Fruit fly (Drosophila melanogaster): ENCODE results near the gene Pex12.

Gene Pex12

DNA sequence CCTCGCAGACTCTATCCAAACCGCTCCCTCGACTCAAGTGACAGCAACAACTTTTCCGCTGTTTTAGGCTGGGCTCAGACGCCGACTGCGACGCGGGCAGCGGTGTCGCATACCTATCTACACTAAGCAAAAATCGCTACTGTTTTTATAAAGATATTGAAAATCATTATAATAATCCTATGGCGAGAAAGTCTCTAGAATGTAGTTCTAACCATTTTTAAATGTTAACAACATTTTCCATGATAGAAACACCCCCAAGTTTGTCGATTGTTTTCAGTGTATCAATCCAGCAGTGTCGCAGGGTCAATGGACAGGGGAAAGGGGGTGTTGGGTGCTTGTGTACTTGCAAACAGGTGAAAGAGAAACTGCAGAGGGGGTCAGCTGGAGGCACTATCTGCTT lies 50.1 kb downstream of the Pex12 start (continued):
- TF ChIP-seq CG3726 (GFP tag; IDR thresholded peaks at IDR 0.05), result peak; percentile 92
- peak; percentile 92 for TF ChIP-seq CG1792 (GFP tag; optimal IDR thresholded peaks at IDR 0.05)
- peak; percentile 96 for TF ChIP-seq ase (GFP tag; IDR thresholded peaks at IDR 0.05)
- TF ChIP-seq pho (GFP tag; optimal IDR thresholded peaks at IDR 0.05), result peak; percentile 96
- peak; percentile 95 for TF ChIP-seq ap (GFP tag; IDR thresholded peaks at IDR 0.05)
- TF ChIP-seq dmrt99B (tag; optimal IDR thresholded peaks at IDR 0.05), result peak; percentile 98
- peak; percentile 93 for TF ChIP-seq CG8290 (GFP tag; optimal IDR thresholded peaks at IDR 0.05)
- peak; percentile 70 to 98 for TF ChIP-seq CG8290 (tag; optimal IDR thresholded peaks at IDR 0.05)
- peak; percentile 43 for TF ChIP-seq Kr (GFP tag; optimal IDR thresholded peaks at IDR 0.05)
- peak; percentile 63 for TF ChIP-seq Dip2 (GFP tag; IDR thresholded peaks at IDR 0.05)
- peak; percentile 78 for TF ChIP-seq CG15073 (GFP tag; optimal IDR thresholded peaks at IDR 0.05)
- TF ChIP-seq CG7786 (GFP tag; optimal IDR thresholded peaks at IDR 0.05), result peak; percentile 94
- peak; percentile 96 for TF ChIP-seq seq (GFP tag; IDR thresholded peaks at IDR 0.05)
- peak; percentile 83 for TF ChIP-seq zf30C (GFP tag; optimal IDR thresholded peaks at IDR 0.05)
- TF ChIP-seq nmo (GFP tag; optimal IDR thresholded peaks at IDR 0.05), result peak; percentile 96
- peak; percentile 96 for TF ChIP-seq CG13424 (tag; optimal IDR thresholded peaks at IDR 0.05)
- peak; percentile 92 for TF ChIP-seq psq (GFP tag; optimal IDR thresholded peaks at IDR 0.05)
- TF ChIP-seq unc-4 (GFP tag; IDR thresholded peaks at IDR 0.05; ENCODE audit: partially characterized antibody), result no peak
- TF ChIP-seq hbn (GFP tag; IDR thresholded peaks at IDR 0.05; ENCODE audit: partially characterized antibody), result no peak
- TF ChIP-seq CG11093 (GFP tag; IDR thresholded peaks at IDR 0.05), result peak; percentile 91
- TF ChIP-seq CG9876 (GFP tag; optimal IDR thresholded peaks at IDR 0.05), result peak; percentile 86
- TF ChIP-seq Ravus (GFP tag; IDR thresholded peaks at IDR 0.05), result peak; percentile 92
- peak; percentile 94 for TF ChIP-seq ERR (GFP tag; optimal IDR thresholded peaks at IDR 0.05)
- peak; percentile 95 for TF ChIP-seq CG12155 (GFP tag; optimal IDR thresholded peaks at IDR 0.05)
- TF ChIP-seq Hr3 (GFP tag; optimal IDR thresholded peaks at IDR 0.05), result peak; percentile 95
- peak; percentile 83 for TF ChIP-seq CG11560 (tag; IDR thresholded peaks at IDR 0.05)
- no peak for TF ChIP-seq Bgb (GFP tag; IDR thresholded peaks at IDR 0.05; ENCODE audit: partially characterized antibody)
- peak; percentile 98 for TF ChIP-seq otp (GFP tag; IDR thresholded peaks at IDR 0.05)
- TF ChIP-seq CG6689 (GFP tag; IDR thresholded peaks at IDR 0.05), result peak; percentile 95
- TF ChIP-seq hb (GFP tag; IDR thresholded peaks at IDR 0.05; ENCODE audit: partially characterized antibody), result no peak
- TF ChIP-seq fd3F (GFP tag; optimal IDR thresholded peaks at IDR 0.05), result peak; percentile 93
- TF ChIP-seq dmrt11E (tag; optimal IDR thresholded peaks at IDR 0.05), result peak; percentile 94
- TF ChIP-seq da (GFP tag; optimal IDR thresholded peaks at IDR 0.05), result peak; percentile 82
- TF ChIP-seq CG11456 (GFP tag; IDR thresholded peaks at IDR 0.05), result peak; percentile 97
- TF ChIP-seq CG15601 (tag; optimal IDR thresholded peaks at IDR 0.05), result peak; percentile 92
- peak; percentile 96 for TF ChIP-seq CG1233 (GFP tag; optimal IDR thresholded peaks at IDR 0.05)
- peak; percentile 91 for TF ChIP-seq sqz (GFP tag; optimal IDR thresholded peaks at IDR 0.05)
- TF ChIP-seq maf-S (GFP tag; optimal IDR thresholded peaks at IDR 0.05), result peak; percentile 95
- peak; percentile 91 for TF ChIP-seq CG43689 (GFP tag; IDR thresholded peaks at IDR 0.05)
- TF ChIP-seq CG30431 (GFP tag; optimal IDR thresholded peaks at IDR 0.05), result peak; percentile 94
- peak; percentile 92 for TF ChIP-seq fd102C (GFP tag; optimal IDR thresholded peaks at IDR 0.05)
- TF ChIP-seq kah (GFP tag; optimal IDR thresholded peaks at IDR 0.05), result peak; percentile 91
- TF ChIP-seq CG14050 (GFP tag; IDR thresholded peaks at IDR 0.05), result peak; percentile 96
- TF ChIP-seq Dref (GFP tag; IDR thresholded peaks at IDR 0.05), result peak; percentile 34; the same call in 1 of the 2 replicates
- TF ChIP-seq CG12942 (GFP tag; optimal IDR thresholded peaks at IDR 0.05), result peak; percentile 94
- no peak for TF ChIP-seq Opbp (GFP tag; IDR thresholded peaks at IDR 0.05; ENCODE audit: partially characterized antibody)
- TF ChIP-seq CG13894 (tag; optimal IDR thresholded peaks at IDR 0.05), result peak; percentile 88
- peak; percentile 71; the same call in 2 of the 3 replicates for TF ChIP-seq z (GFP tag; IDR thresholded peaks at IDR 0.05)
- TF ChIP-seq D19A (tag; optimal IDR thresholded peaks at IDR 0.05), result peak; percentile 92
- TF ChIP-seq CG14965 (GFP tag; optimal IDR thresholded peaks at IDR 0.05; ENCODE audit: borderline replicate concordance), result peak; percentile 72
- TF ChIP-seq CG4360 (GFP tag; IDR thresholded peaks at IDR 0.05), result peak; percentile 78
- TF ChIP-seq chm (GFP tag; IDR thresholded peaks at IDR 0.05), result peak; percentile 97
